Fruit fly (Drosophila melanogaster) whole organism, embryonic: ENCODE measurements around the gene CG11664.
A peak's percentile ranks its signal among the peaks of the same experiment; 100 is the strongest.

ENCODE experiments used
- ATbp ChIP-seq: fragments of 200-800 bp; sonication (Bioruptor generic); optimal IDR thresholded peaks from 2 replicates; lab custom pipeline; 2017; ENCODE audit warnings: missing biosample characterization, mild to moderate bottlenecking, missing genetic modification characterization, missing genetic modification reagents
- Antp ChIP-seq: fragments of 200-800 bp; sonication (Bioruptor generic); optimal IDR thresholded peaks from 3 replicates; lab custom pipeline; 2016; ENCODE audit warnings: missing biosample characterization, missing genetic modification characterization
- CG10366 ChIP-seq: fragments of 200-800 bp; sonication (Bioruptor generic); IDR thresholded peaks from 2 replicates; pipeline ENCODE4 v1.3.6; 2022; ENCODE audit warnings: missing biosample characterization, missing genetic modification characterization
- CG11504 ChIP-seq: fragments of 200-800 bp; sonication (Bioruptor generic); optimal IDR thresholded peaks from 3 replicates; lab custom pipeline; 2019; ENCODE audit warnings: missing biosample characterization, mild to moderate bottlenecking, missing genetic modification characterization, moderate library complexity
- CG12071 ChIP-seq: fragments of 200-800 bp; sonication (Bioruptor generic); optimal IDR thresholded peaks from 3 replicates; lab custom pipeline; 2018; ENCODE audit warnings: missing biosample characterization, mild to moderate bottlenecking, missing genetic modification characterization
- CG13123 ChIP-seq: fragments of 200-800 bp; sonication (Bioruptor generic); optimal IDR thresholded peaks from 2 replicates; lab custom pipeline; 2016; ENCODE audit warnings: missing biosample characterization, missing genetic modification characterization
- CG13424 ChIP-seq: fragments of 200-800 bp; sonication (Bioruptor generic); optimal IDR thresholded peaks from 2 replicates; lab custom pipeline; 2019; ENCODE audit warnings: missing biosample characterization, mild to moderate bottlenecking, missing genetic modification characterization, moderate library complexity
- CG13775 ChIP-seq: fragments of 200-800 bp; sonication (Bioruptor generic); optimal IDR thresholded peaks from 3 replicates; lab custom pipeline; 2017; ENCODE audit warnings: missing biosample characterization, mild to moderate bottlenecking, missing genetic modification characterization
- CG14050 ChIP-seq: fragments of 200-800 bp; sonication (Bioruptor generic); IDR thresholded peaks from 3 replicates; pipeline ENCODE4 v1.3.6; 2022; ENCODE audit warnings: missing biosample characterization, missing genetic modification characterization
- CG1647 ChIP-seq: fragments of 200-800 bp; sonication (Bioruptor generic); optimal IDR thresholded peaks from 3 replicates; lab custom pipeline; 2016; ENCODE audit warnings: missing biosample characterization, missing genetic modification characterization
- CG17385 ChIP-seq: fragments of 200-800 bp; sonication (Bioruptor generic); optimal IDR thresholded peaks from 3 replicates; lab custom pipeline; 2018; ENCODE audit warnings: missing biosample characterization, mild to moderate bottlenecking, missing genetic modification characterization
- CG17612 ChIP-seq: fragments of 200-800 bp; sonication (Bioruptor generic); IDR thresholded peaks from 2 replicates; pipeline ENCODE4 v1.3.6; 2022; ENCODE audit warnings: missing biosample characterization, missing genetic modification characterization
- CG18262 ChIP-seq: fragments of 200-800 bp; optimal IDR thresholded peaks from 3 replicates; lab custom pipeline; 2019; ENCODE audit warnings: missing biosample characterization, mild to moderate bottlenecking, missing genetic modification characterization, moderate library complexity
- CG18599 ChIP-seq: fragments of 200-800 bp; sonication (Bioruptor generic); optimal IDR thresholded peaks from 3 replicates; lab custom pipeline; 2017; ENCODE audit warnings: missing biosample characterization, missing genetic modification characterization, mild to moderate bottlenecking, moderate library complexity, missing genetic modification reagents
- CG32772 ChIP-seq: fragments of 200-800 bp; sonication (Bioruptor generic); IDR thresholded peaks from 2 replicates; pipeline ENCODE4 v1.3.6; 2022; ENCODE audit warnings: missing biosample characterization, missing genetic modification characterization
- CG6175 ChIP-seq: fragments of 200-800 bp; sonication (Bioruptor generic); IDR thresholded peaks from 3 replicates; pipeline ENCODE4 v1.3.6; 2022; ENCODE audit warnings: missing biosample characterization, missing genetic modification characterization
- CG6813 ChIP-seq: fragments of 200-800 bp; sonication (Bioruptor generic); optimal IDR thresholded peaks from 2 replicates; lab custom pipeline; 2017; ENCODE audit warnings: missing biosample characterization, missing genetic modification characterization, mild to moderate bottlenecking, moderate library complexity, missing genetic modification reagents
- CG7839 ChIP-seq: fragments of 200-800 bp; sonication (Bioruptor generic); optimal IDR thresholded peaks from 3 replicates; lab custom pipeline; 2018; ENCODE audit warnings: missing biosample characterization, mild to moderate bottlenecking, missing genetic modification characterization, moderate library complexity
- CG7928 ChIP-seq: fragments of 200-800 bp; sonication (Bioruptor generic); optimal IDR thresholded peaks from 2 replicates; lab custom pipeline; 2017; ENCODE audit warnings: missing biosample characterization, mild to moderate bottlenecking, missing genetic modification characterization
- CG8290 ChIP-seq, 3 experiments: fragments of 200-800 bp; sonication (Bioruptor generic); optimal IDR thresholded peaks; 2 replicates each; lab custom pipeline; 2016 to 2019; ENCODE audit warnings: missing biosample characterization in 3 of 3, missing genetic modification characterization in 3 of 3, mild to moderate bottlenecking in 2 of 3, moderate library complexity in 1 of 3
- Kr ChIP-seq: fragments of 200-800 bp; sonication (Bioruptor generic); optimal IDR thresholded peaks from 2 replicates; lab custom pipeline; 2017; ENCODE audit warnings: missing biosample characterization, mild to moderate bottlenecking, missing genetic modification characterization
- Med ChIP-seq: fragments of 200-800 bp; sonication (Bioruptor generic); peaks from one replicate; lab custom pipeline; 2016; ENCODE audit warnings: missing biosample characterization, missing genetic modification characterization, mild to moderate bottlenecking, inconsistent platforms, moderate library complexity
- Nf-YB ChIP-seq: fragments of 200-800 bp; sonication (Bioruptor generic); optimal IDR thresholded peaks from 3 replicates; lab custom pipeline; 2019; ENCODE audit warnings: missing biosample characterization, mild to moderate bottlenecking, missing genetic modification characterization, moderate library complexity
- Oli ChIP-seq: fragments of 200-800 bp; sonication (Bioruptor generic); optimal IDR thresholded peaks from 2 replicates; lab custom pipeline; 2018; ENCODE audit warnings: missing biosample characterization, mild to moderate bottlenecking, missing genetic modification characterization, moderate library complexity
- PHDP ChIP-seq: fragments of 200-800 bp; sonication (Bioruptor generic); optimal IDR thresholded peaks from 3 replicates; lab custom pipeline; 2018; ENCODE audit warnings: missing biosample characterization, mild to moderate bottlenecking, missing genetic modification characterization, moderate library complexity
- Xrp1 ChIP-seq: fragments of 200-800 bp; sonication (Bioruptor generic); IDR thresholded peaks from 2 replicates; pipeline ENCODE4 v1.3.6; 2022; ENCODE audit warnings: missing biosample characterization, missing genetic modification characterization
- az2 ChIP-seq: fragments of 200-800 bp; sonication (Bioruptor generic); optimal IDR thresholded peaks from 3 replicates; lab custom pipeline; 2016; ENCODE audit warnings: missing biosample characterization, missing genetic modification characterization
- dmrt99B ChIP-seq: fragments of 200-800 bp; sonication (Bioruptor generic); optimal IDR thresholded peaks from 2 replicates; lab custom pipeline; 2018; ENCODE audit warnings: missing biosample characterization, mild to moderate bottlenecking, missing genetic modification characterization, moderate library complexity
- dpn ChIP-seq, 2 experiments: fragments of 200-800 bp; sonication (Bioruptor generic); optimal IDR thresholded peaks; 3 replicates each; lab custom pipeline; 2016; ENCODE audit warnings: missing biosample characterization in 2 of 2, missing genetic modification characterization in 2 of 2
- fd96Cb ChIP-seq: fragments of 200-800 bp; sonication (Bioruptor generic); optimal IDR thresholded peaks from 2 replicates; lab custom pipeline; 2018; ENCODE audit warnings: missing biosample characterization, mild to moderate bottlenecking, missing genetic modification characterization, moderate library complexity
- gem ChIP-seq: fragments of 200-800 bp; sonication (Bioruptor generic); optimal IDR thresholded peaks from 2 replicates; lab custom pipeline; 2019; ENCODE audit warnings: missing biosample characterization, mild to moderate bottlenecking, missing genetic modification characterization, moderate library complexity
- hkb ChIP-seq, 2 experiments: fragments of 200-800 bp in 1 of 2; fragments of >200 bp in 1 of 2; sonication (Bioruptor generic) in 1 of 2; IDR thresholded peaks in 1 of 2; optimal IDR thresholded peaks in 1 of 2; 2 replicates each; pipeline versions ENCODE4 v1.3.6 to Lab custom; 2017 to 2022; ENCODE audit warnings: missing biosample characterization in 1 of 2, missing genetic modification characterization in 1 of 2
- nerfin-1 ChIP-seq: fragments of 200-800 bp; sonication (Bioruptor generic); optimal IDR thresholded peaks from 3 replicates; lab custom pipeline; 2019; ENCODE audit warnings: missing biosample characterization, mild to moderate bottlenecking, missing genetic modification characterization, moderate library complexity
- oc ChIP-seq: fragments of 200-800 bp; sonication (Bioruptor generic); optimal IDR thresholded peaks from 2 replicates; lab custom pipeline; 2018; ENCODE audit warnings: missing biosample characterization, mild to moderate bottlenecking, missing genetic modification characterization, moderate library complexity
- onecut ChIP-seq: fragments of 200-800 bp; sonication (Bioruptor generic); IDR thresholded peaks from 2 replicates; pipeline ENCODE4 v1.3.6; 2022; ENCODE audit warnings: missing biosample characterization, missing genetic modification characterization
- pzg ChIP-seq: fragments of 200-800 bp; sonication (Bioruptor generic); optimal IDR thresholded peaks from 3 replicates; lab custom pipeline; 2018; ENCODE audit warnings: missing biosample characterization, mild to moderate bottlenecking, missing genetic modification characterization, moderate library complexity
- ranshi ChIP-seq: fragments of 200-800 bp; sonication (Bioruptor generic); IDR thresholded peaks from 2 replicates; pipeline ENCODE4 v1.3.6; 2022; ENCODE audit warnings: missing biosample characterization, missing genetic modification characterization
- ro ChIP-seq: fragments of 200-800 bp; sonication (Bioruptor generic); IDR thresholded peaks from 2 replicates; pipeline ENCODE4 v1.3.6; 2022; ENCODE audit warnings: missing biosample characterization, missing genetic modification characterization
- row ChIP-seq: fragments of 200-800 bp; sonication (Bioruptor generic); IDR thresholded peaks from 3 replicates; pipeline ENCODE4 v1.3.6; 2022; ENCODE audit warnings: missing biosample characterization, missing genetic modification characterization
- shn ChIP-seq: fragments of 200-800 bp; sonication (Bioruptor generic); optimal IDR thresholded peaks from 3 replicates; lab custom pipeline; 2016; ENCODE audit warnings: missing biosample characterization, missing genetic modification characterization

Gene CG11664

dm6 chrX:841941-842340 lies 33.6 kb upstream of the CG11664 start (continued):
- TF ChIP-seq CG18262 (tag; lab: Kevin White, UChicago), result peak; percentile 3
- peak; percentile 12 for TF ChIP-seq az2 (GFP tag; lab: Kevin White, UChicago)
- TF ChIP-seq PHDP, result peak; percentile 1
- TF ChIP-seq gem (tag; lab: Kevin White, UChicago), result peak; percentile 35
- TF ChIP-seq hkb (optimal IDR thresholded peaks at IDR 0.05; lab: Kevin White, UChicago), result no peak
- TF ChIP-seq hkb (GFP tag; IDR thresholded peaks at IDR 0.05; lab: Robert Waterston, UW), result 0 out of 2 replicates have a peak, but pooled peaks have one; percentile 30
- TF ChIP-seq CG11504 (tag; lab: Kevin White, UChicago), result peak; percentile 35
- TF ChIP-seq CG10366 (GFP tag; lab: Robert Waterston, UW), result peak; percentile 11; the same call in 1 of the 2 replicates
- TF ChIP-seq ranshi, result peak; percentile 16; the same call in 1 of the 2 replicates
- peak; percentile 21 for TF ChIP-seq CG13424 (tag; lab: Kevin White, UChicago)
- TF ChIP-seq CG13123, result no peak
- no peak for TF ChIP-seq CG8290 (GFP tag; optimal IDR thresholded peaks at IDR 0.05; lab: Kevin White, UChicago)
- TF ChIP-seq CG8290 (tag; optimal IDR thresholded peaks at IDR 0.05; lab: Kevin White, UChicago), result peak in 1 of 2 experiments; percentile 29
- TF ChIP-seq CG1647 (GFP tag; lab: Kevin White, UChicago), result no peak
- TF ChIP-seq ro, result no peak
- no peak for TF ChIP-seq pzg (GFP tag; lab: Kevin White, UChicago)
- TF ChIP-seq CG7839 (tag; lab: Kevin White, UChicago), result peak; percentile 17
- TF ChIP-seq CG14050, result no peak
- TF ChIP-seq Xrp1 (GFP tag; lab: Robert Waterston, UW), result peak; percentile 29; the same call in 1 of the 2 replicates
- TF ChIP-seq Med, result peak; percentile 69
- TF ChIP-seq nerfin-1, result no peak
- TF ChIP-seq row (GFP tag; lab: Robert Waterston, UW), result peak; percentile 66
- peak; percentile 48 for TF ChIP-seq dmrt99B (tag; lab: Kevin White, UChicago)
- TF ChIP-seq Antp, result peak; percentile 33
- TF ChIP-seq CG32772 (GFP tag; lab: Robert Waterston, UW), result 0 out of 2 replicates have a peak, but pooled peaks have one; percentile 19
- no peak for TF ChIP-seq CG7928 (GFP tag; lab: Kevin White, UChicago)
- TF ChIP-seq CG18599, result peak; percentile 57
- TF ChIP-seq fd96Cb (tag; lab: Kevin White, UChicago), result peak; percentile 42
- TF ChIP-seq CG6813 (GFP tag; lab: Kevin White, UChicago), result peak; percentile 34
- TF ChIP-seq dpn (GFP tag; optimal IDR thresholded peaks at IDR 0.05; lab: Kevin White, UChicago), result peak in 1 of 2 experiments; percentile 7
- peak; percentile 22 for TF ChIP-seq CG12071 (GFP tag; lab: Kevin White, UChicago)
- TF ChIP-seq Oli (tag; lab: Kevin White, UChicago), result peak; percentile 19
- no peak for TF ChIP-seq CG13775 (GFP tag; lab: Kevin White, UChicago)
- TF ChIP-seq CG17385 (GFP tag; lab: Kevin White, UChicago), result peak; percentile 2
- TF ChIP-seq onecut (GFP tag; lab: Robert Waterston, UW), result peak; percentile 12; the same call in 1 of the 2 replicates
- no peak for TF ChIP-seq Kr (GFP tag; lab: Kevin White, UChicago)
- no peak for TF ChIP-seq CG6175 (GFP tag; lab: Robert Waterston, UW)
- peak; percentile 27 for TF ChIP-seq ATbp
- peak; percentile 9 for TF ChIP-seq oc (tag; lab: Kevin White, UChicago)
- TF ChIP-seq CG17612, result no peak
- no peak for TF ChIP-seq Nf-YB (GFP tag; lab: Kevin White, UChicago)
- TF ChIP-seq shn (GFP tag; lab: Kevin White, UChicago), result no peak
